Fruit fly (Drosophila melanogaster) Kc167 (cell line): Measurements from ENCODE around the gene sordd2.

Source experiments
- Sin3A ChIP-seq: fragments of >200 bp; optimal IDR thresholded peaks from 2 replicates; lab custom pipeline; 2018; ENCODE audit warnings: missing external identifiers
- insv ChIP-seq: fragments of >200 bp; optimal IDR thresholded peaks from 3 replicates; lab custom pipeline; 2018; ENCODE audit warnings: missing external identifiers
- psq ChIP-seq: fragments of >200 bp; optimal IDR thresholded peaks from 2 replicates; lab custom pipeline; 2017; ENCODE audit warnings: missing external identifiers

dm6 chrX:15778846-15779245, 20.1 kb downstream of the sordd2 start, which contains the start of gene CG43673:
- no peak for TF ChIP-seq Sin3A (lab: Kevin White, UChicago)
- TF ChIP-seq insv: no peak
- no peak for TF ChIP-seq psq
